Fruit fly (Drosophila melanogaster): Measurements from ENCODE around the gene Drak.

DNA sequence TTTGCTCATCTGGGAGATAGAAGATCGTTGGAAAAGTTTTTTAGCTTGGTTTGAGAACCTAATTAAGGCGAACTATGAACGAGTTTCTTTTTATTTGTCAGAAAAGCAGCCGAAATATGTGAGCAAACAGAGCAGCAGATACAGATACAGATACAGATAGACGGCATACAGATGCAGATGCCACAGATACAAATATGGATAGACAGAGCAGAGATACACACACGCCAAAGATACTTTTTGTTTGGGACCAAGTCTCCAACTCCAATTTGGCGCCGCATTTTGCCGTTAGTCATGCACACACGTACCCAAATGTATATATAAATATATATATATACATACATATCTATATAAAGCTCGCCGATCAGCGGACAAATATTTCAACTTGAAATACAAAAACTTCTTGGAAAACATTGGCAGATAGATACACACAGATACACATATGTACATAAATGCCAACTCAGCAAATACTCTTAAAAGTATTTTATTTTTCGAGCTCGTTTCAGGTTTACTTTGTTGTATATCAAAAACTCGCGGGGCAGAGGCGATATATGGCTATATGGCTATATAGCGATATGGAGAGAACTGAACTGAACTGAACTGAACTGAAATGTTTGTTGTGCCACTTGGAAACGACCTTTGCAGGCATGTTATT is 17.3 kb downstream of the Drak start:
- no peak for TF ChIP-seq ttk (optimal IDR thresholded peaks at IDR 0.05)
- TF ChIP-seq h (optimal IDR thresholded peaks at IDR 0.05), result no peak
